Worm (Caenorhabditis elegans) whole organism, L2 larva: ENCODE data around the gene chtl-1.

Experiments
- ZK546.5 ChIP-seq: sonication (generic microtip); optimal IDR thresholded peaks from 2 replicates; lab custom pipeline; 2017; ENCODE audit warnings: missing biosample characterization, missing genetic modification characterization
- aly-2 ChIP-seq: fragments of 150-350 bp; optimal IDR thresholded peaks from 2 replicates; lab custom pipeline; 2014; ENCODE audit warnings: missing biosample characterization, missing genetic modification characterization
- ama-1 ChIP-seq: fragments of 150-350 bp; optimal IDR thresholded peaks from 2 replicates; lab custom pipeline; 2018; ENCODE audit warnings: inconsistent platforms
- dmd-4 ChIP-seq: sonication (generic microtip); optimal IDR thresholded peaks from 2 replicates; lab custom pipeline; 2017; ENCODE audit warnings: missing biosample characterization, missing genetic modification characterization
- fos-1 ChIP-seq: fragments of 150-350 bp; optimal IDR thresholded peaks from 2 replicates; lab custom pipeline; 2014; ENCODE audit warnings: missing biosample characterization, missing genetic modification characterization
- mdl-1 ChIP-seq, 2 experiments: fragments of 150-350 bp in 1 of 2; sonication (generic microtip) in 1 of 2; optimal IDR thresholded peaks; 2 replicates each; lab custom pipeline; 2017; ENCODE audit warnings: missing biosample characterization in 2 of 2, missing genetic modification characterization in 2 of 2
- nhr-23 ChIP-seq: fragments of 150-350 bp; optimal IDR thresholded peaks from 2 replicates; lab custom pipeline; 2014; ENCODE audit warnings: missing biosample characterization, missing genetic modification reagents, missing genetic modification characterization
- nhr-237 ChIP-seq: fragments of 150-350 bp; optimal IDR thresholded peaks from 2 replicates; lab custom pipeline; 2014; ENCODE audit warnings: missing biosample characterization, missing genetic modification characterization
- nhr-77 ChIP-seq: fragments of 150-350 bp; optimal IDR thresholded peaks from 2 replicates; lab custom pipeline; 2014; ENCODE audit warnings: missing biosample characterization, missing genetic modification characterization
- snpc-4 ChIP-seq: fragments of 150-350 bp; optimal IDR thresholded peaks from 2 replicates; lab custom pipeline; 2014; ENCODE audit warnings: missing biosample characterization, missing genetic modification characterization
- unc-62 ChIP-seq: fragments of 150-350 bp; optimal IDR thresholded peaks from 2 replicates; lab custom pipeline; 2014; ENCODE audit warnings: missing biosample characterization, missing genetic modification reagents, missing genetic modification characterization
- zag-1 ChIP-seq: fragments of 150-350 bp; optimal IDR thresholded peaks from 2 replicates; lab custom pipeline; 2014; ENCODE audit warnings: missing biosample characterization, missing genetic modification characterization
- ztf-11 ChIP-seq: sonication (generic microtip); optimal IDR thresholded peaks from 2 replicates; lab custom pipeline; 2017; ENCODE audit warnings: missing biosample characterization, missing genetic modification characterization

ce11 chrX:5348529-5349148 lies 15.5 kb downstream of the chtl-1 start, which contains the start of gene syx-3:
- TF ChIP-seq nhr-23: no peak
- TF ChIP-seq unc-62: no peak
- no peak for TF ChIP-seq fos-1
- TF ChIP-seq ZK546.5 (tag; lab: Kevin White, UChicago): no peak
- TF ChIP-seq snpc-4 (tag; lab: Kevin White, UChicago): no peak
- no peak for TF ChIP-seq nhr-237 (tag; lab: Kevin White, UChicago)
- TF ChIP-seq aly-2: no peak
- TF ChIP-seq mdl-1 (tag; optimal IDR thresholded peaks at IDR 0.05; lab: Kevin White, UChicago): no peak
- no peak for TF ChIP-seq ama-1 (lab: Kevin White, UChicago)
- no peak for TF ChIP-seq zag-1 (tag; lab: Kevin White, UChicago)
- TF ChIP-seq nhr-77: no peak
- no peak for TF ChIP-seq dmd-4 (tag; lab: Kevin White, UChicago)
- no peak for TF ChIP-seq ztf-11 (tag; lab: Kevin White, UChicago)
